Fruit fly (Drosophila melanogaster): ENCODE measurements around the gene Mtch.

Mtch gene

dm6 chr3L:177938-178337, 6.5 kb upstream of the Mtch start (continued):
- TF ChIP-seq ss (GFP tag; optimal IDR thresholded peaks at IDR 0.05) (peak; percentile 23 to 62), CG8632 (GFP tag; optimal IDR thresholded peaks at IDR 0.05) (no peak), CG15336 (GFP tag; IDR thresholded peaks at IDR 0.05) (no peak), dsx (GFP tag; optimal IDR thresholded peaks at IDR 0.05; ENCODE audit: poor library complexity, severe bottlenecking) (peak; percentile 9), spab (GFP tag; optimal IDR thresholded peaks at IDR 0.05) (no peak), acj6 (GFP tag; optimal IDR thresholded peaks at IDR 0.05) (no peak), CG34406 (GFP tag; optimal IDR thresholded peaks at IDR 0.05) (no peak), CG8319 (GFP tag; optimal IDR thresholded peaks at IDR 0.05) (no peak), Gug (GFP tag; IDR thresholded peaks at IDR 0.05) (no peak), CG9139 (GFP tag; optimal IDR thresholded peaks at IDR 0.05) (no peak), net (GFP tag; optimal IDR thresholded peaks at IDR 0.05) (no peak), CG6808 (GFP tag; optimal IDR thresholded peaks at IDR 0.05) (no peak), CG4318 (GFP tag; optimal IDR thresholded peaks at IDR 0.05) (no peak), lz (GFP tag; optimal IDR thresholded peaks at IDR 0.05) (no peak), fkh (GFP tag; optimal IDR thresholded peaks at IDR 0.05) (peak; percentile 11), CG32006 (GFP tag; optimal IDR thresholded peaks at IDR 0.05) (no peak), CG11294 (GFP tag; IDR thresholded peaks at IDR 0.05) (no peak), Blimp-1 (GFP tag; optimal IDR thresholded peaks at IDR 0.05) (no peak), esn (GFP tag; optimal IDR thresholded peaks at IDR 0.05) (no peak), eg (GFP tag; IDR thresholded peaks at IDR 0.05) (0 out of 3 replicates have a peak, but pooled peaks have one; percentile 28)

dm6 chr3L:178445-178844, 6.0 kb upstream of the Mtch start:
- TF ChIP-seq Sox14 (GFP tag; optimal IDR thresholded peaks at IDR 0.05) (no peak), ss (GFP tag; optimal IDR thresholded peaks at IDR 0.05) (no peak), CG7368 (GFP tag; optimal IDR thresholded peaks at IDR 0.05) (no peak), eg (GFP tag; IDR thresholded peaks at IDR 0.05) (0 out of 3 replicates have a peak, but pooled peaks have one; percentile 16), fkh (GFP tag; optimal IDR thresholded peaks at IDR 0.05) (peak; percentile 30), CG6854 (GFP tag; optimal IDR thresholded peaks at IDR 0.05) (peak; percentile 17), Lpt (GFP tag; optimal IDR thresholded peaks at IDR 0.05) (peak; percentile 21), Smox (GFP tag; optimal IDR thresholded peaks at IDR 0.05) (no peak), CG6163 (GFP tag; IDR thresholded peaks at IDR 0.05) (0 out of 3 replicates have a peak, but pooled peaks have one; percentile 24), vri (GFP tag; optimal IDR thresholded peaks at IDR 0.05) (peak; percentile 68)

dm6 chr3L:178913-179488, 5.4 kb upstream of the Mtch start, which contains the start of gene Vdup1:
Gene Vdup1 (minus strand): TSS chr3L:178963.
- no peak for TF ChIP-seq Hr38 (GFP tag; optimal IDR thresholded peaks at IDR 0.05)
- TF ChIP-seq eg (GFP tag; IDR thresholded peaks at IDR 0.05) = peak; percentile 12; the same call in 1 of the 3 replicates
- peak; percentile 5 for TF ChIP-seq Hr4 (GFP tag; optimal IDR thresholded peaks at IDR 0.05)
- peak; percentile 62 for TF ChIP-seq Eip78C (GFP tag)

- no peak for TF ChIP-seq CG3032 (tag; optimal IDR thresholded peaks at IDR 0.05)
- peak; percentile 21 for TF ChIP-seq CG1621 (tag; optimal IDR thresholded peaks at IDR 0.05)
- no peak for TF ChIP-seq esn (GFP tag; optimal IDR thresholded peaks at IDR 0.05)
- TF ChIP-seq CG34406 (GFP tag; optimal IDR thresholded peaks at IDR 0.05) = no peak
- TF ChIP-seq Eip93F (GFP tag; optimal IDR thresholded peaks at IDR 0.05) = no peak
- no peak for TF ChIP-seq Hr4 (GFP tag; optimal IDR thresholded peaks at IDR 0.05)
- no peak for TF ChIP-seq CG10669 (GFP tag; optimal IDR thresholded peaks at IDR 0.05)
- peak in 1 of 2 experiments; percentile 22 for TF ChIP-seq ss (GFP tag; optimal IDR thresholded peaks at IDR 0.05)
- TF ChIP-seq CG15336 (GFP tag; IDR thresholded peaks at IDR 0.05) = peak; percentile 26; the same call in 1 of the 2 replicates
- no peak for TF ChIP-seq Sox15 (GFP tag; optimal IDR thresholded peaks at IDR 0.05)
- peak; percentile 20 for TF ChIP-seq CG6854 (GFP tag; optimal IDR thresholded peaks at IDR 0.05)
- no peak for TF ChIP-seq CG16779 (tag; optimal IDR thresholded peaks at IDR 0.05)
- peak; percentile 10 for TF ChIP-seq CG6276 (GFP tag; optimal IDR thresholded peaks at IDR 0.05)
- TF ChIP-seq CG32006 (GFP tag; optimal IDR thresholded peaks at IDR 0.05) = peak; percentile 51
- TF ChIP-seq CG6163 (GFP tag; IDR thresholded peaks at IDR 0.05) = 0 out of 3 replicates have a peak, but pooled peaks have one; percentile 32
- TF ChIP-seq dsx (GFP tag; optimal IDR thresholded peaks at IDR 0.05; ENCODE audit: poor library complexity, severe bottlenecking) = peak; percentile 47
These were observed 4.8 kb upstream of the Mtch start, which contains the start of gene CG13875 for dm6 chr3L:179490-180261. Gene CG13875 (plus strand): TSS chr3L:179923.

Data from whole organism, prepupa.